Fruit fly (Drosophila melanogaster) whole organism, embryonic: ENCODE results near the gene CG4301.

ENCODE experiments used
- Ada2b ChIP-seq: fragments of 200-800 bp; sonication (Bioruptor generic); IDR thresholded peaks from 2 replicates; pipeline ENCODE4 v1.3.6; 2022; ENCODE audit warnings: missing biosample characterization, missing genetic modification characterization
- C15 ChIP-seq: fragments of 200-800 bp; sonication (Bioruptor generic); IDR thresholded peaks from 3 replicates; pipeline ENCODE4 v1.3.6; 2022; ENCODE audit warnings: missing biosample characterization, missing genetic modification characterization
- CG10274 ChIP-seq: fragments of 200-800 bp; sonication (Bioruptor generic); optimal IDR thresholded peaks from 3 replicates; lab custom pipeline; 2017; ENCODE audit warnings: missing biosample characterization, mild to moderate bottlenecking, missing genetic modification characterization
- CG13287 ChIP-seq: fragments of 200-800 bp; sonication (Bioruptor generic); IDR thresholded peaks from 2 replicates; pipeline ENCODE4 v1.3.6; 2022; ENCODE audit warnings: missing biosample characterization, missing genetic modification characterization; ENCODE audit not compliant: partially characterized antibody
- CG14441 ChIP-seq: fragments of 200-800 bp; sonication (Bioruptor generic); IDR thresholded peaks from 2 replicates; pipeline ENCODE4 v1.3.6; 2022; ENCODE audit warnings: missing biosample characterization, missing genetic modification characterization
- CG15479 ChIP-seq: fragments of 200-800 bp; sonication (Bioruptor generic); optimal IDR thresholded peaks from 3 replicates; lab custom pipeline; 2019; ENCODE audit warnings: missing biosample characterization, mild to moderate bottlenecking, missing genetic modification characterization, moderate library complexity
- CG1603 ChIP-seq: fragments of 200-800 bp; sonication (Bioruptor generic); optimal IDR thresholded peaks from 2 replicates; lab custom pipeline; 2019; ENCODE audit warnings: missing biosample characterization, mild to moderate bottlenecking, missing genetic modification characterization, moderate library complexity
- CG17186 ChIP-seq: fragments of 200-800 bp; sonication (Bioruptor generic); optimal IDR thresholded peaks from 3 replicates; lab custom pipeline; 2017; ENCODE audit warnings: missing biosample characterization, missing genetic modification reagents, missing genetic modification characterization
- CG17361 ChIP-seq: fragments of 200-800 bp; sonication (Bioruptor generic); IDR thresholded peaks from 3 replicates; pipeline ENCODE4 v1.3.6; 2022; ENCODE audit warnings: missing biosample characterization, missing genetic modification characterization
- CG17568 ChIP-seq: fragments of 200-800 bp; sonication (Bioruptor generic); optimal IDR thresholded peaks from 2 replicates; lab custom pipeline; 2018; ENCODE audit warnings: missing biosample characterization, mild to moderate bottlenecking, missing genetic modification characterization, moderate library complexity
- CG18262 ChIP-seq: fragments of 200-800 bp; optimal IDR thresholded peaks from 3 replicates; lab custom pipeline; 2019; ENCODE audit warnings: missing biosample characterization, mild to moderate bottlenecking, missing genetic modification characterization, moderate library complexity
- CG3281 ChIP-seq: fragments of 200-800 bp; sonication (Bioruptor generic); optimal IDR thresholded peaks from 3 replicates; lab custom pipeline; 2017; ENCODE audit warnings: missing biosample characterization, mild to moderate bottlenecking, missing genetic modification characterization
- CG33557 ChIP-seq: fragments of 200-800 bp; sonication (Bioruptor generic); optimal IDR thresholded peaks from 2 replicates; lab custom pipeline; 2019; ENCODE audit warnings: missing biosample characterization, mild to moderate bottlenecking, missing genetic modification characterization, moderate library complexity
- CG4282 ChIP-seq: fragments of 200-800 bp; sonication (Bioruptor generic); optimal IDR thresholded peaks from 2 replicates; lab custom pipeline; 2016; ENCODE audit warnings: missing biosample characterization, missing genetic modification characterization
- CG6254 ChIP-seq: fragments of 200-800 bp; sonication (Bioruptor generic); optimal IDR thresholded peaks from 3 replicates; lab custom pipeline; 2017; ENCODE audit warnings: mild to moderate bottlenecking, missing biosample characterization, missing genetic modification reagents, missing genetic modification characterization
- CG8478 ChIP-seq: fragments of >200 bp; optimal IDR thresholded peaks from 2 replicates; lab custom pipeline; 2018
- CG9932 ChIP-seq: fragments of 200-800 bp; sonication (Bioruptor generic); IDR thresholded peaks from 2 replicates; pipeline ENCODE4 v1.3.6; 2022; ENCODE audit warnings: missing biosample characterization, missing genetic modification characterization
- D19A ChIP-seq: fragments of 200-800 bp; optimal IDR thresholded peaks from 3 replicates; lab custom pipeline; 2019; ENCODE audit warnings: missing biosample characterization, mild to moderate bottlenecking, missing genetic modification characterization, moderate library complexity
- Ets65A ChIP-seq: fragments of 200-800 bp; sonication (Bioruptor generic); peaks from one replicate; lab custom pipeline; 2016; ENCODE audit warnings: missing biosample characterization, missing genetic modification characterization
- Fer1 ChIP-seq: fragments of 200-800 bp; sonication (Bioruptor generic); optimal IDR thresholded peaks from 2 replicates; lab custom pipeline; 2017; ENCODE audit warnings: missing biosample characterization, mild to moderate bottlenecking, missing genetic modification characterization
- H2.0 ChIP-seq: fragments of 200-800 bp; sonication (Bioruptor generic); IDR thresholded peaks from 2 replicates; pipeline ENCODE4 v1.3.6; 2022; ENCODE audit warnings: missing biosample characterization, missing genetic modification characterization
- HLH3B ChIP-seq: fragments of 200-800 bp; sonication (Bioruptor generic); IDR thresholded peaks from 2 replicates; pipeline ENCODE4 v1.3.6; 2022; ENCODE audit warnings: missing biosample characterization, missing genetic modification characterization
- Lpt ChIP-seq: fragments of >200 bp; optimal IDR thresholded peaks from 2 replicates; lab custom pipeline; 2018; ENCODE audit warnings: missing biosample characterization, missing genetic modification characterization
- MBD-R2 ChIP-seq: fragments of 200-800 bp; sonication (Bioruptor generic); IDR thresholded peaks from 2 replicates; pipeline ENCODE4 v1.3.6; 2022; ENCODE audit warnings: missing biosample characterization, missing genetic modification characterization
- MESR4 ChIP-seq: fragments of 200-800 bp; sonication (Bioruptor generic); optimal IDR thresholded peaks from 2 replicates; lab custom pipeline; 2018; ENCODE audit warnings: missing biosample characterization, mild to moderate bottlenecking, missing genetic modification characterization, moderate library complexity
- NC2α ChIP-seq: fragments of 200-800 bp; sonication (Bioruptor generic); optimal IDR thresholded peaks from 2 replicates; lab custom pipeline; 2016; ENCODE audit warnings: missing biosample characterization, missing genetic modification characterization
- Scr ChIP-seq: fragments of 200-800 bp; sonication (Bioruptor generic); IDR thresholded peaks from 2 replicates; pipeline ENCODE4 v1.3.6; 2022; ENCODE audit warnings: missing biosample characterization, missing genetic modification characterization; ENCODE audit not compliant: partially characterized antibody
- Sry-δ ChIP-seq: fragments of 200-800 bp; sonication (Bioruptor generic); optimal IDR thresholded peaks from 2 replicates; lab custom pipeline; 2016; ENCODE audit warnings: missing biosample characterization, missing genetic modification characterization
- aop ChIP-seq: fragments of 200-800 bp; sonication (Bioruptor generic); IDR thresholded peaks from 2 replicates; pipeline ENCODE4 v1.3.6; 2022; ENCODE audit warnings: missing biosample characterization, missing genetic modification characterization
- ase ChIP-seq: fragments of 200-800 bp; sonication (Bioruptor generic); IDR thresholded peaks from 3 replicates; pipeline ENCODE4 v1.3.6; 2022; ENCODE audit warnings: missing biosample characterization, missing genetic modification characterization
- az2 ChIP-seq: fragments of 200-800 bp; sonication (Bioruptor generic); optimal IDR thresholded peaks from 3 replicates; lab custom pipeline; 2016; ENCODE audit warnings: missing biosample characterization, missing genetic modification characterization
- btn ChIP-seq: fragments of 200-800 bp; sonication (Bioruptor generic); optimal IDR thresholded peaks from 2 replicates; lab custom pipeline; 2016; ENCODE audit warnings: missing biosample characterization, missing genetic modification characterization
- cad ChIP-seq: fragments of >200 bp; optimal IDR thresholded peaks from 2 replicates; lab custom pipeline; 2017; ENCODE audit warnings: missing biosample characterization, missing genetic modification characterization
- chinmo ChIP-seq: fragments of 200-800 bp; sonication (Bioruptor generic); IDR thresholded peaks from 4 replicates; pipeline ENCODE4 v1.3.6; 2022; ENCODE audit warnings: missing biosample characterization, missing genetic modification characterization; ENCODE audit not compliant: partially characterized antibody
- dm ChIP-seq: fragments of 200-800 bp; sonication (Bioruptor generic); optimal IDR thresholded peaks from 3 replicates; lab custom pipeline; 2016; ENCODE audit warnings: missing biosample characterization, missing genetic modification characterization
- dpn ChIP-seq, 2 experiments: fragments of 200-800 bp; sonication (Bioruptor generic); optimal IDR thresholded peaks; 3 replicates each; lab custom pipeline; 2016; ENCODE audit warnings: missing biosample characterization in 2 of 2, missing genetic modification characterization in 2 of 2
- eve ChIP-seq, 2 experiments: fragments of >200 bp; optimal IDR thresholded peaks; 2 replicates each; lab custom pipeline; 2017; ENCODE audit warnings: missing biosample characterization in 2 of 2, missing genetic modification characterization in 2 of 2
- ftz-f1 ChIP-seq: fragments of 200-800 bp; sonication (Bioruptor generic); optimal IDR thresholded peaks from 2 replicates; lab custom pipeline; 2016; ENCODE audit warnings: missing biosample characterization, missing genetic modification characterization
- gsb ChIP-seq: fragments of 200-800 bp; sonication (Bioruptor generic); IDR thresholded peaks from 2 replicates; pipeline ENCODE4 v1.3.6; 2022; ENCODE audit warnings: missing biosample characterization, missing genetic modification characterization
- hkb ChIP-seq, 2 experiments: fragments of 200-800 bp in 1 of 2; fragments of >200 bp in 1 of 2; sonication (Bioruptor generic) in 1 of 2; IDR thresholded peaks in 1 of 2; optimal IDR thresholded peaks in 1 of 2; 2 replicates each; pipeline versions ENCODE4 v1.3.6 to Lab custom; 2017 to 2022; ENCODE audit warnings: missing biosample characterization in 1 of 2, missing genetic modification characterization in 1 of 2
- insv ChIP-seq, 2 experiments: fragments of 200-800 bp; sonication (Bioruptor generic); optimal IDR thresholded peaks; 3 replicates each; lab custom pipeline; 2016 to 2018; ENCODE audit warnings: missing biosample characterization in 2 of 2, missing genetic modification characterization in 2 of 2
- ken ChIP-seq: fragments of 200-800 bp; sonication (Bioruptor generic); IDR thresholded peaks from 3 replicates; pipeline ENCODE4 v1.3.6; 2022; ENCODE audit warnings: missing biosample characterization, missing genetic modification characterization
- nerfin-1 ChIP-seq: fragments of 200-800 bp; sonication (Bioruptor generic); optimal IDR thresholded peaks from 3 replicates; lab custom pipeline; 2019; ENCODE audit warnings: missing biosample characterization, mild to moderate bottlenecking, missing genetic modification characterization, moderate library complexity
- pan ChIP-seq, 4 experiments: fragments of >200 bp in 3 of 4; fragments of 200-800 bp in 1 of 4; sonication (Bioruptor generic) in 1 of 4; optimal IDR thresholded peaks in 3 of 4; IDR thresholded peaks in 1 of 4; 2 replicates each; pipeline versions ENCODE4 v1.3.6 to Lab custom; 2017 to 2022; ENCODE audit warnings: missing biosample characterization in 2 of 4, missing genetic modification characterization in 2 of 4, mixed read lengths in 1 of 4
- phol ChIP-seq: fragments of 200-800 bp; sonication (Bioruptor generic); optimal IDR thresholded peaks from 3 replicates; lab custom pipeline; 2018; ENCODE audit warnings: missing biosample characterization, mild to moderate bottlenecking, missing genetic modification characterization, moderate library complexity
- run ChIP-seq: fragments of 200-800 bp; sonication (Bioruptor generic); optimal IDR thresholded peaks from 3 replicates; lab custom pipeline; 2018; ENCODE audit warnings: missing biosample characterization, mild to moderate bottlenecking, missing genetic modification characterization
- sqz ChIP-seq: fragments of 200-800 bp; sonication (Bioruptor generic); optimal IDR thresholded peaks from 3 replicates; lab custom pipeline; 2018; ENCODE audit warnings: missing biosample characterization, mild to moderate bottlenecking, missing genetic modification characterization
- stwl ChIP-seq: fragments of 200-800 bp; sonication (Bioruptor generic); optimal IDR thresholded peaks from 3 replicates; lab custom pipeline; 2018; ENCODE audit warnings: missing biosample characterization, mild to moderate bottlenecking, missing genetic modification characterization, moderate library complexity
- yki ChIP-seq: fragments of >200 bp; optimal IDR thresholded peaks from 3 replicates; lab custom pipeline; 2018

The CG4301 gene

dm6 chrX:16446769-16447168, 41.5 kb downstream of the CG4301 start, which contains the start of gene eIF2alpha (continued):
- TF ChIP-seq Sry-δ (GFP tag; lab: Kevin White, UChicago) (peak; percentile 92), hkb (optimal IDR thresholded peaks at IDR 0.05; lab: Kevin White, UChicago) (no peak), hkb (GFP tag; IDR thresholded peaks at IDR 0.05; lab: Robert Waterston, UW) (0 out of 2 replicates have a peak, but pooled peaks have one; percentile 28), cad (GFP tag; lab: Kevin White, UChicago) (no peak), pan (optimal IDR thresholded peaks at IDR 0.05; lab: Kevin White, UChicago) (no peak), pan (GFP tag; optimal IDR thresholded peaks at IDR 0.05 in 1 of 2, IDR thresholded peaks at IDR 0.05 in 1 of 2) (no peak), CG10274 (GFP tag; lab: Kevin White, UChicago) (no peak), H2.0 (GFP tag; lab: Robert Waterston, UW) (no peak), CG17568 (GFP tag; lab: Kevin White, UChicago) (no peak), CG33557 (GFP tag; lab: Kevin White, UChicago) (no peak), aop (no peak), yki (no peak), CG17186 (GFP tag; lab: Kevin White, UChicago) (peak; percentile 57), chinmo (GFP tag; lab: Robert Waterston, UW) (peak; percentile 76; the same call in 2 of the 4 replicates), CG6254 (GFP tag; lab: Kevin White, UChicago) (no peak), CG1603 (tag; lab: Kevin White, UChicago) (peak; percentile 75), dm (peak; percentile 83), MBD-R2 (GFP tag; lab: Robert Waterston, UW) (peak; percentile 68), gsb (GFP tag; lab: Robert Waterston, UW) (no peak), CG4282 (peak; percentile 9), eve (GFP tag; optimal IDR thresholded peaks at IDR 0.05; lab: Kevin White, UChicago) (no peak), stwl (tag; lab: Kevin White, UChicago) (peak; percentile 30), nerfin-1 (tag; lab: Kevin White, UChicago) (no peak), CG9932 (GFP tag; lab: Robert Waterston, UW) (no peak), Ets65A (no peak)
- TF ChIP-seq, all 482 proteins: peak for 83

dm6 chrX:16448252-16449191, 43.2 kb downstream of the CG4301 start, which contains the start of the genes CG34015 and eIF4H1:
Gene CG34015, minus strand, starts transcription at chrX:16448302.
Gene eIF4H1, plus strand, starts transcription at chrX:16448665.
- TF ChIP-seq insv (GFP tag; optimal IDR thresholded peaks at IDR 0.05; lab: Kevin White, UChicago) (no peak), dpn (GFP tag; optimal IDR thresholded peaks at IDR 0.05; lab: Kevin White, UChicago) (no peak), btn (no peak), run (tag; lab: Kevin White, UChicago) (no peak), sqz (GFP tag; lab: Kevin White, UChicago) (peak; percentile 97), CG14441 (GFP tag; lab: Robert Waterston, UW) (no peak), CG8478 (lab: Kevin White, UChicago) (peak; percentile 89), Lpt (GFP tag; lab: Kevin White, UChicago) (no peak), HLH3B (GFP tag; lab: Robert Waterston, UW) (no peak), CG18262 (tag; lab: Kevin White, UChicago) (peak; percentile 2), CG15479 (GFP tag; lab: Kevin White, UChicago) (no peak), CG17361 (0 out of 3 replicates have a peak, but pooled peaks have one; percentile 18), D19A (tag; lab: Kevin White, UChicago) (no peak), ftz-f1 (no peak), NC2α (no peak), Fer1 (GFP tag; lab: Kevin White, UChicago) (peak; percentile 32), CG13287 (GFP tag; lab: Robert Waterston, UW) (peak; percentile 75), phol (tag; lab: Kevin White, UChicago) (peak; percentile 68), az2 (GFP tag; lab: Kevin White, UChicago) (no peak), ase (GFP tag; lab: Robert Waterston, UW) (no peak), Ada2b (GFP tag; lab: Robert Waterston, UW) (no peak), Scr (GFP tag; lab: Robert Waterston, UW) (peak; percentile 65), CG3281 (GFP tag; lab: Kevin White, UChicago) (no peak), ken (GFP tag; lab: Robert Waterston, UW) (no peak), C15 (GFP tag; lab: Robert Waterston, UW) (no peak), MESR4 (GFP tag; lab: Kevin White, UChicago) (peak; percentile 87)
